Fruit fly (Drosophila melanogaster) whole organism, embryonic: ENCODE measurements around the gene Sirup.

Source experiments
- BEAF-32 ChIP-seq: fragments of 200-800 bp; sonication (Bioruptor generic); optimal IDR thresholded peaks from 3 replicates; lab custom pipeline; 2017; ENCODE audit warnings: missing biosample characterization, missing genetic modification characterization, mild to moderate bottlenecking, moderate library complexity, missing genetic modification reagents
- CG10321 ChIP-seq: fragments of 200-800 bp; sonication (Bioruptor generic); IDR thresholded peaks from 2 replicates; pipeline ENCODE4 v1.3.6; 2022; ENCODE audit warnings: missing biosample characterization, missing genetic modification characterization
- CG10431 ChIP-seq: fragments of 200-800 bp; sonication (Bioruptor generic); optimal IDR thresholded peaks from 3 replicates; lab custom pipeline; 2018; ENCODE audit warnings: missing biosample characterization, mild to moderate bottlenecking, missing genetic modification characterization
- CG11456 ChIP-seq: fragments of 200-800 bp; sonication (Bioruptor generic); IDR thresholded peaks from 3 replicates; pipeline ENCODE4 v1.3.6; 2022; ENCODE audit warnings: missing biosample characterization, missing genetic modification characterization
- CG1233 ChIP-seq: fragments of 200-800 bp; sonication (Bioruptor generic); optimal IDR thresholded peaks from 4 replicates; lab custom pipeline; 2018; ENCODE audit warnings: missing biosample characterization, mild to moderate bottlenecking, missing genetic modification characterization
- CG12942 ChIP-seq: fragments of 200-800 bp; sonication (Bioruptor generic); optimal IDR thresholded peaks from 3 replicates; lab custom pipeline; 2016; ENCODE audit warnings: missing biosample characterization, missing genetic modification characterization
- CG13287 ChIP-seq: fragments of 200-800 bp; sonication (Bioruptor generic); IDR thresholded peaks from 2 replicates; pipeline ENCODE4 v1.3.6; 2022; ENCODE audit warnings: missing biosample characterization, missing genetic modification characterization; ENCODE audit not compliant: partially characterized antibody
- CG13296 ChIP-seq: fragments of 200-800 bp; sonication (Bioruptor generic); optimal IDR thresholded peaks from 3 replicates; lab custom pipeline; 2018; ENCODE audit warnings: missing biosample characterization, mild to moderate bottlenecking, missing genetic modification characterization
- CG14965 ChIP-seq: fragments of 200-800 bp; sonication (Bioruptor generic); optimal IDR thresholded peaks from 2 replicates; lab custom pipeline; 2016; ENCODE audit warnings: missing biosample characterization, missing genetic modification characterization, borderline replicate concordance
- CG17186 ChIP-seq: fragments of 200-800 bp; sonication (Bioruptor generic); optimal IDR thresholded peaks from 3 replicates; lab custom pipeline; 2017; ENCODE audit warnings: missing biosample characterization, missing genetic modification reagents, missing genetic modification characterization
- CG17328 ChIP-seq: fragments of 200-800 bp; sonication (Bioruptor generic); IDR thresholded peaks from 2 replicates; pipeline ENCODE4 v1.3.6; 2022; ENCODE audit warnings: missing biosample characterization, missing genetic modification characterization
- CG18476 ChIP-seq: fragments of 200-800 bp; sonication (Bioruptor generic); optimal IDR thresholded peaks from 2 replicates; lab custom pipeline; 2016; ENCODE audit warnings: missing biosample characterization, mild to moderate bottlenecking, missing genetic modification characterization
- CG2116 ChIP-seq: fragments of 200-800 bp; sonication (Bioruptor generic); optimal IDR thresholded peaks from 3 replicates; lab custom pipeline; 2018; ENCODE audit warnings: missing biosample characterization, mild to moderate bottlenecking, missing genetic modification characterization
- CG34224 ChIP-seq: fragments of 200-800 bp; sonication (Bioruptor generic); IDR thresholded peaks from 3 replicates; pipeline ENCODE4 v1.3.6; 2022; ENCODE audit warnings: missing biosample characterization, missing genetic modification characterization; ENCODE audit not compliant: partially characterized antibody
- CG4820 ChIP-seq: fragments of 200-800 bp; sonication (Bioruptor generic); optimal IDR thresholded peaks from 3 replicates; lab custom pipeline; 2016; ENCODE audit warnings: missing biosample characterization, missing genetic modification characterization
- CG7987 ChIP-seq: fragments of 200-800 bp; sonication (Bioruptor generic); optimal IDR thresholded peaks from 2 replicates; lab custom pipeline; 2018; ENCODE audit warnings: missing biosample characterization, mild to moderate bottlenecking, missing genetic modification characterization, moderate library complexity
- CG8359 ChIP-seq: fragments of 200-800 bp; sonication (Bioruptor generic); optimal IDR thresholded peaks from 2 replicates; lab custom pipeline; 2017; ENCODE audit warnings: missing biosample characterization, mild to moderate bottlenecking, missing genetic modification characterization, borderline replicate concordance
- CG8924 ChIP-seq: fragments of 200-800 bp; optimal IDR thresholded peaks from 3 replicates; lab custom pipeline; 2019; ENCODE audit warnings: missing biosample characterization, mild to moderate bottlenecking, missing genetic modification characterization, moderate library complexity
- CG9215 ChIP-seq: fragments of 200-800 bp; sonication (Bioruptor generic); IDR thresholded peaks from 2 replicates; pipeline ENCODE4 v1.3.6; 2022; ENCODE audit warnings: missing biosample characterization, missing genetic modification characterization
- CG9797 ChIP-seq: fragments of 200-800 bp; sonication (Bioruptor generic); optimal IDR thresholded peaks from 3 replicates; lab custom pipeline; 2018; ENCODE audit warnings: missing biosample characterization, mild to moderate bottlenecking, missing genetic modification characterization
- Dek ChIP-seq: fragments of 200-800 bp; sonication (Bioruptor generic); optimal IDR thresholded peaks from 3 replicates; lab custom pipeline; 2019; ENCODE audit warnings: missing biosample characterization, mild to moderate bottlenecking, missing genetic modification characterization, moderate library complexity
- E2f1 ChIP-seq: fragments of 200-800 bp; sonication (Bioruptor generic); IDR thresholded peaks from 2 replicates; pipeline ENCODE4 v1.3.6; 2022; ENCODE audit warnings: missing biosample characterization, missing genetic modification characterization
- ERR ChIP-seq: fragments of 200-800 bp; sonication (Bioruptor generic); optimal IDR thresholded peaks from 2 replicates; lab custom pipeline; 2016; ENCODE audit warnings: missing biosample characterization, missing genetic modification characterization
- Ets65A ChIP-seq: fragments of 200-800 bp; sonication (Bioruptor generic); peaks from one replicate; lab custom pipeline; 2016; ENCODE audit warnings: missing biosample characterization, missing genetic modification characterization
- Fer2 ChIP-seq: fragments of 200-800 bp; sonication (Bioruptor generic); optimal IDR thresholded peaks from 2 replicates; lab custom pipeline; 2018; ENCODE audit warnings: missing biosample characterization, mild to moderate bottlenecking, missing genetic modification characterization, moderate library complexity
- Lhr ChIP-seq: fragments of 200-800 bp; sonication (Bioruptor generic); optimal IDR thresholded peaks from 3 replicates; lab custom pipeline; 2017; ENCODE audit warnings: mild to moderate bottlenecking, missing biosample characterization, missing genetic modification reagents, missing genetic modification characterization
- Med ChIP-seq: fragments of 200-800 bp; sonication (Bioruptor generic); peaks from one replicate; lab custom pipeline; 2016; ENCODE audit warnings: missing biosample characterization, missing genetic modification characterization, mild to moderate bottlenecking, inconsistent platforms, moderate library complexity
- Oaz ChIP-seq: fragments of 200-800 bp; sonication (Bioruptor generic); IDR thresholded peaks from 2 replicates; pipeline ENCODE4 v1.3.6; 2022; ENCODE audit warnings: missing biosample characterization, missing genetic modification characterization
- Opbp ChIP-seq: fragments of 200-800 bp; sonication (Bioruptor generic); IDR thresholded peaks from 3 replicates; pipeline ENCODE4 v1.3.6; 2022; ENCODE audit warnings: missing biosample characterization, missing genetic modification characterization; ENCODE audit not compliant: partially characterized antibody
- Rfx ChIP-seq: fragments of 200-800 bp; sonication (Bioruptor generic); IDR thresholded peaks from 2 replicates; pipeline ENCODE4 v1.3.6; 2022; ENCODE audit warnings: missing biosample characterization, missing genetic modification characterization
- Sin3A ChIP-seq: fragments of >200 bp; optimal IDR thresholded peaks from 2 replicates; lab custom pipeline; 2018
- Sry-δ ChIP-seq: fragments of 200-800 bp; sonication (Bioruptor generic); optimal IDR thresholded peaks from 2 replicates; lab custom pipeline; 2016; ENCODE audit warnings: missing biosample characterization, missing genetic modification characterization
- Taf1 ChIP-seq: fragments of 200-800 bp; sonication (Bioruptor generic); IDR thresholded peaks from 2 replicates; pipeline ENCODE4 v1.3.6; 2022; ENCODE audit warnings: missing biosample characterization, missing genetic modification characterization
- Vsx1 ChIP-seq: fragments of 200-800 bp; sonication (Bioruptor generic); optimal IDR thresholded peaks from 2 replicates; lab custom pipeline; 2017; ENCODE audit warnings: missing biosample characterization, mild to moderate bottlenecking, missing genetic modification characterization, missing genetic modification reagents
- bab2 ChIP-seq: fragments of 200-800 bp; sonication (Bioruptor generic); optimal IDR thresholded peaks from 2 replicates; lab custom pipeline; 2016; ENCODE audit warnings: missing biosample characterization, missing genetic modification characterization
- bcd ChIP-seq: fragments of 200-800 bp; sonication (Bioruptor generic); optimal IDR thresholded peaks from 2 replicates; lab custom pipeline; 2017; ENCODE audit warnings: missing biosample characterization, mild to moderate bottlenecking, missing genetic modification characterization
- ci ChIP-seq: fragments of 200-800 bp; sonication (Bioruptor generic); IDR thresholded peaks from 3 replicates; pipeline ENCODE4 v1.3.6; 2022; ENCODE audit warnings: missing biosample characterization, missing genetic modification characterization
- corto ChIP-seq: fragments of 200-800 bp; sonication (Bioruptor generic); optimal IDR thresholded peaks from 2 replicates; lab custom pipeline; 2016; ENCODE audit warnings: missing biosample characterization, mild to moderate bottlenecking, missing genetic modification characterization, moderate library complexity
- crol ChIP-seq: fragments of 200-800 bp; sonication (Bioruptor generic); IDR thresholded peaks from 2 replicates; pipeline ENCODE4 v1.3.6; 2022; ENCODE audit warnings: missing biosample characterization, missing genetic modification characterization
- emc ChIP-seq: fragments of 200-800 bp; sonication (Bioruptor generic); optimal IDR thresholded peaks from 2 replicates; lab custom pipeline; 2016; ENCODE audit warnings: missing biosample characterization, missing genetic modification characterization
- fd64A ChIP-seq: fragments of 200-800 bp; sonication (Bioruptor generic); optimal IDR thresholded peaks from 3 replicates; lab custom pipeline; 2018; ENCODE audit warnings: missing biosample characterization, mild to moderate bottlenecking, missing genetic modification characterization
- gt ChIP-seq: fragments of 200-800 bp; sonication (Bioruptor generic); IDR thresholded peaks from 2 replicates; pipeline ENCODE4 v1.3.6; 2022; ENCODE audit warnings: missing biosample characterization, missing genetic modification characterization
- nau ChIP-seq: fragments of 200-800 bp; sonication (Bioruptor generic); optimal IDR thresholded peaks from 3 replicates; lab custom pipeline; 2017; ENCODE audit warnings: missing biosample characterization, mild to moderate bottlenecking, missing genetic modification characterization, missing genetic modification reagents
- nom ChIP-seq: fragments of 200-800 bp; sonication (Bioruptor generic); optimal IDR thresholded peaks from 2 replicates; lab custom pipeline; 2017; ENCODE audit warnings: missing biosample characterization, missing genetic modification characterization, mild to moderate bottlenecking, moderate library complexity, missing genetic modification reagents
- onecut ChIP-seq: fragments of 200-800 bp; sonication (Bioruptor generic); IDR thresholded peaks from 2 replicates; pipeline ENCODE4 v1.3.6; 2022; ENCODE audit warnings: missing biosample characterization, missing genetic modification characterization
- pho ChIP-seq: fragments of 200-800 bp; sonication (Bioruptor generic); optimal IDR thresholded peaks from 2 replicates; lab custom pipeline; 2016; ENCODE audit warnings: missing biosample characterization, missing genetic modification characterization
- row ChIP-seq: fragments of 200-800 bp; sonication (Bioruptor generic); IDR thresholded peaks from 3 replicates; pipeline ENCODE4 v1.3.6; 2022; ENCODE audit warnings: missing biosample characterization, missing genetic modification characterization
- ssp ChIP-seq: fragments of 200-800 bp; sonication (Bioruptor generic); IDR thresholded peaks from 2 replicates; pipeline ENCODE4 v1.3.6; 2022; ENCODE audit warnings: missing biosample characterization, missing genetic modification characterization
- twi ChIP-seq: fragments of 200-800 bp; optimal IDR thresholded peaks from 2 replicates; lab custom pipeline; 2019; ENCODE audit warnings: missing biosample characterization, mild to moderate bottlenecking, missing genetic modification characterization, moderate library complexity
- vnd ChIP-seq: fragments of 200-800 bp; sonication (Bioruptor generic); IDR thresholded peaks from 3 replicates; pipeline ENCODE4 v1.3.6; 2022; ENCODE audit warnings: missing biosample characterization, missing genetic modification characterization; ENCODE audit not compliant: partially characterized antibody
- zf30C ChIP-seq: fragments of 200-800 bp; sonication (Bioruptor generic); optimal IDR thresholded peaks from 3 replicates; lab custom pipeline; 2018; ENCODE audit warnings: missing biosample characterization, mild to moderate bottlenecking, missing genetic modification characterization

The Sirup gene

DNA sequence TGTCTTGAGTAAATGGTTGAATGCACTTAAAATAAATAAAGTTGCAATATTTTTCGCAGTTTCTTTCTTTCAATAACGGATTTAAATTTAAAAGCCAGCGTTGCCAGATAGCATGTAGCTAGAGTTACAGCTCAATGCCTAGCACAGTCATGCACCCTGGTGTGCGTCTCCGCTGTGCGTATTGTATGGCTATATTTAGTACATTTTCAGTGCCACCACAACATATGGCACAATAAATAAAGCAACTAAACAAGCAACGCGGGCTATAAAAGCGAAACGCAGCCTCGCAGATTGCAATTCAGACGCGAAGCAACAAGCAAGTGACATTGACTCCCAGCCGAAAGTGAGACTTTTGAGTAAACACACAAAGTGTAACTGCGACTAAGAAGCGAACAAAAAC lies at the start of gene Sirup (continued):
- TF ChIP-seq E2f1 (peak; percentile 29; the same call in 1 of the 2 replicates), CG9215 (GFP tag; lab: Robert Waterston, UW) (no peak), CG13296 (no peak), Vsx1 (no peak), CG4820 (no peak), emc (GFP tag; lab: Kevin White, UChicago) (no peak), ERR (GFP tag; lab: Kevin White, UChicago) (peak; percentile 8), CG12942 (GFP tag; lab: Kevin White, UChicago) (no peak), CG2116 (GFP tag; lab: Kevin White, UChicago) (peak; percentile 47), row (GFP tag; lab: Robert Waterston, UW) (peak; percentile 25; the same call in 2 of the 3 replicates), crol (GFP tag; lab: Robert Waterston, UW) (no peak), ci (GFP tag; lab: Robert Waterston, UW) (peak; percentile 56; the same call in 1 of the 3 replicates), Rfx (peak; percentile 63), CG1233 (GFP tag; lab: Kevin White, UChicago) (no peak), nau (GFP tag; lab: Kevin White, UChicago) (no peak), zf30C (GFP tag; lab: Kevin White, UChicago) (no peak), CG7987 (GFP tag; lab: Kevin White, UChicago) (no peak), CG11456 (GFP tag; lab: Robert Waterston, UW) (peak; percentile 18; the same call in 1 of the 3 replicates), twi (tag; lab: Kevin White, UChicago) (peak; percentile 83), fd64A (GFP tag; lab: Kevin White, UChicago) (no peak), Med (GFP tag; lab: Kevin White, UChicago) (peak; percentile 56), CG13287 (GFP tag; lab: Robert Waterston, UW) (peak; percentile 59), CG18476 (GFP tag; lab: Kevin White, UChicago) (no peak), BEAF-32 (GFP tag; lab: Kevin White, UChicago) (peak; percentile 45), CG9797 (GFP tag; lab: Kevin White, UChicago) (peak; percentile 50), CG10321 (GFP tag; lab: Robert Waterston, UW) (no peak), CG17328 (GFP tag; lab: Robert Waterston, UW) (peak; percentile 35; the same call in 1 of the 2 replicates), corto (GFP tag; lab: Kevin White, UChicago) (no peak), pho (GFP tag; lab: Kevin White, UChicago) (no peak), Sry-δ (GFP tag; lab: Kevin White, UChicago) (peak; percentile 60), ssp (GFP tag; lab: Robert Waterston, UW) (peak; percentile 19; the same call in 1 of the 2 replicates), bab2 (GFP tag; lab: Kevin White, UChicago) (no peak), CG8359 (GFP tag; lab: Kevin White, UChicago) (no peak), CG8924 (tag; lab: Kevin White, UChicago) (no peak), CG17186 (peak; percentile 30), vnd (GFP tag; lab: Robert Waterston, UW) (no peak), bcd (GFP tag; lab: Kevin White, UChicago) (peak; percentile 36), CG14965 (no peak), nom (GFP tag; lab: Kevin White, UChicago) (peak; percentile 58), Oaz (GFP tag; lab: Robert Waterston, UW) (no peak), onecut (GFP tag; lab: Robert Waterston, UW) (no peak; the same call in 1 of the 2 replicates), Sin3A (peak; percentile 55), gt (GFP tag; lab: Robert Waterston, UW) (no peak), Ets65A (GFP tag; lab: Kevin White, UChicago) (no peak), Fer2 (tag; lab: Kevin White, UChicago) (no peak), Opbp (peak; percentile 80), Taf1 (GFP tag; lab: Robert Waterston, UW) (no peak), CG10431 (no peak), Lhr (GFP tag; lab: Kevin White, UChicago) (peak; percentile 79), Dek (tag; lab: Kevin White, UChicago) (peak; percentile 27), CG34224 (no peak)
